Worm (Caenorhabditis elegans) whole organism, young adult: ENCODE measurements around the gene C17C3.9.

Experiments
- F10E7.11 ChIP-seq: sonication (generic microtip); optimal IDR thresholded peaks from 2 replicates; lab custom pipeline; 2017; ENCODE audit warnings: mild to moderate bottlenecking, missing genetic modification characterization, moderate library complexity, missing compliant biosample characterization
- F55B11.4 ChIP-seq: sonication (generic microtip); optimal IDR thresholded peaks from 2 replicates; lab custom pipeline; 2016; ENCODE audit warnings: missing compliant biosample characterization, missing genetic modification characterization, borderline replicate concordance; ENCODE audit not compliant: insufficient read depth
- K11D2.4 ChIP-seq: fragments of 200-800 bp; sonication (Bioruptor generic); IDR thresholded peaks from 2 replicates; pipeline ENCODE4 v1.3.6; 2022; ENCODE audit warnings: missing genetic modification reagents, missing genetic modification characterization, missing compliant biosample characterization
- Y53F4B.3 ChIP-seq: fragments of 200-800 bp; sonication (Bioruptor generic); IDR thresholded peaks from 2 replicates; pipeline ENCODE4 v1.3.6; 2022; ENCODE audit warnings: missing genetic modification reagents, missing genetic modification characterization, missing compliant biosample characterization
- Y53G8AR.9 ChIP-seq: fragments of 200-800 bp; sonication (Bioruptor generic); conservative IDR thresholded peaks from 2 replicates; pipeline ENCODE4 v1.3.6; 2022; ENCODE audit warnings: missing genetic modification reagents, missing genetic modification characterization, missing compliant biosample characterization
- dpff-1 ChIP-seq: sonication (generic microtip); optimal IDR thresholded peaks from 2 replicates; lab custom pipeline; 2017; ENCODE audit warnings: mild to moderate bottlenecking, missing genetic modification characterization, missing compliant biosample characterization
- him-1 ChIP-seq: sonication (generic microtip); optimal IDR thresholded peaks from 2 replicates; lab custom pipeline; 2016; ENCODE audit warnings: missing genotype, missing genetic modification reagents, missing genetic modification characterization, missing compliant biosample characterization
- hmg-20 ChIP-seq: fragments of 200-800 bp; sonication (Bioruptor generic); IDR thresholded peaks from 2 replicates; pipeline ENCODE4 v1.3.6; 2022; ENCODE audit warnings: missing genetic modification reagents, missing genetic modification characterization, missing compliant biosample characterization
- lir-1 ChIP-seq: fragments of 200-800 bp; sonication (Bioruptor generic); conservative IDR thresholded peaks from 2 replicates; pipeline ENCODE4 v1.3.6; 2022; ENCODE audit warnings: missing genetic modification reagents, missing genetic modification characterization, missing compliant biosample characterization
- nfya-2 ChIP-seq: fragments of 200-800 bp; sonication (Bioruptor generic); IDR thresholded peaks from 2 replicates; pipeline ENCODE4 v1.3.6; 2022; ENCODE audit warnings: missing genetic modification reagents, missing genetic modification characterization, missing compliant biosample characterization
- snpc-4 ChIP-seq, 5 experiments: fragments of 150-350 bp in 1 of 5; sonication (generic microtip) in 4 of 5; optimal IDR thresholded peaks; 2 replicates each; lab custom pipeline; 2014 to 2018; ENCODE audit warnings: missing genetic modification characterization in 5 of 5, missing biosample characterization in 3 of 5, antibody characterized with exemption in 2 of 5, mild to moderate bottlenecking in 2 of 5, missing compliant biosample characterization in 2 of 5, missing genotype in 2 of 5, moderate library complexity in 2 of 5, missing genetic modification reagents in 1 of 5
- tbx-9 ChIP-seq: sonication (generic microtip); optimal IDR thresholded peaks from 2 replicates; lab custom pipeline; 2016; ENCODE audit warnings: borderline replicate concordance, missing genetic modification characterization, inconsistent platforms, missing compliant biosample characterization
- ztf-3 ChIP-seq: fragments of 200-800 bp; sonication (Bioruptor generic); optimal IDR thresholded peaks from 2 replicates; lab custom pipeline; 2018; ENCODE audit warnings: mild to moderate bottlenecking, missing genetic modification characterization, missing compliant biosample characterization

- no peak for TF ChIP-seq Y53F4B.3 (GFP tag; lab: Robert Waterston, UW)
- no peak for TF ChIP-seq F10E7.11 (tag; lab: Kevin White, UChicago)
- no peak for TF ChIP-seq F55B11.4 (tag; lab: Kevin White, UChicago)
- no peak for TF ChIP-seq tbx-9 (tag; lab: Kevin White, UChicago)
- TF ChIP-seq nfya-2 (GFP tag; lab: Robert Waterston, UW): no peak
- no peak for TF ChIP-seq him-1 (tag; lab: Kevin White, UChicago)
- no peak for TF ChIP-seq dpff-1 (tag; lab: Kevin White, UChicago)
- no peak for TF ChIP-seq Y53G8AR.9
- TF ChIP-seq K11D2.4: no peak
- TF ChIP-seq lir-1 (GFP tag; lab: Robert Waterston, UW): no peak
- TF ChIP-seq snpc-4 (GFP tag; optimal IDR thresholded peaks at IDR 0.05; lab: Kevin White, UChicago): no peak
- no peak for TF ChIP-seq snpc-4 (tag; optimal IDR thresholded peaks at IDR 0.05; lab: Kevin White, UChicago)
- TF ChIP-seq ztf-3 (GFP tag; lab: Kevin White, UChicago): no peak
- no peak for TF ChIP-seq hmg-20 (GFP tag; lab: Robert Waterston, UW)
Measured at ce11 chrII:5496375-5496774, 35.7 kb downstream of the C17C3.9 start, which contains the start of gene F12A10.1.
